Worm (Caenorhabditis elegans): ENCODE results near the gene C39D10.5.

DNA sequence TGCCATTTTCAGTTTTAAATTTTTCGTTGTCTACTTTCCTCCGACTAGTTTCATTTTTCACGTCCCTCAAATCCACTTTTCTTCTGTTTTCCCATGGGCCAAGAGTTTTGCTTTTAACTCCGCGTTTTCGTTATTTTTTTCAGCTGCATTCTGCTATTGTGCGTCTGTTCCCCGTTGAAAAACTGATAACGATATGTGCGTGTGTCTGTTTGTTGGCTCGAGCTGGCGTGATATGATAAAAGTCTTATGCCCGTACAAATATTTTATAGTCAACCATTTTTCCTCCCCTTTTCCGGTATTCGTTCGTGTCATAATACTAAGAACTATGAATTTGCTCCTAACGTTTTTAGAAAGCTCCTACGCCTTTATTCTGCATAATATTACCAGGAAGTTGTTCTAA lies 9.6 kb upstream of the C39D10.5 start:
- TF ChIP-seq elt-1 (tag; optimal IDR thresholded peaks at IDR 0.05; ENCODE audit: borderline replicate concordance, insufficient read depth) (no peak), lsy-2 (tag; optimal IDR thresholded peaks at IDR 0.05) (no peak), snpc-4 (tag; optimal IDR thresholded peaks at IDR 0.05) (no peak), elt-3 (tag; optimal IDR thresholded peaks at IDR 0.05) (no peak), nhr-76 (tag; optimal IDR thresholded peaks at IDR 0.05) (no peak), unc-39 (tag; optimal IDR thresholded peaks at IDR 0.05) (no peak), lin-13 (tag; optimal IDR thresholded peaks at IDR 0.05) (no peak), ces-1 (GFP tag; optimal IDR thresholded peaks at IDR 0.05) (no peak), mab-5 (tag; optimal IDR thresholded peaks at IDR 0.05) (no peak), drap-1 (GFP tag; optimal IDR thresholded peaks at IDR 0.05) (no peak), unc-62 (GFP tag; optimal IDR thresholded peaks at IDR 0.05) (no peak), sptf-1 (tag; optimal IDR thresholded peaks at IDR 0.05) (no peak), nhr-237 (tag; optimal IDR thresholded peaks at IDR 0.05) (no peak), ham-2 (GFP tag; optimal IDR thresholded peaks at IDR 0.05) (no peak)

All from whole organism, mixed stage, embryonic.